Fruit fly (Drosophila melanogaster) whole organism, embryonic: ENCODE measurements around the gene nompC.

Source experiments
- CG10147 ChIP-seq: fragments of 200-800 bp; sonication (Bioruptor generic); optimal IDR thresholded peaks from 2 replicates; lab custom pipeline; 2019; ENCODE audit warnings: missing biosample characterization, mild to moderate bottlenecking, missing genetic modification characterization, moderate library complexity
- CG10209 ChIP-seq: fragments of 200-800 bp; sonication (Bioruptor generic); optimal IDR thresholded peaks from 3 replicates; lab custom pipeline; 2017; ENCODE audit warnings: missing biosample characterization, mild to moderate bottlenecking, missing genetic modification characterization, missing genetic modification reagents
- CG14667 ChIP-seq: fragments of 200-800 bp; sonication (Bioruptor generic); IDR thresholded peaks from 2 replicates; pipeline ENCODE4 v1.3.6; 2022; ENCODE audit warnings: missing biosample characterization, missing genetic modification characterization
- CG15073 ChIP-seq: fragments of 200-800 bp; sonication (Bioruptor generic); optimal IDR thresholded peaks from 2 replicates; lab custom pipeline; 2016; ENCODE audit warnings: missing biosample characterization, missing genetic modification characterization
- CG1529 ChIP-seq: fragments of 200-800 bp; sonication (Bioruptor generic); optimal IDR thresholded peaks from 3 replicates; lab custom pipeline; 2018; ENCODE audit warnings: missing biosample characterization, missing genetic modification characterization
- CG15479 ChIP-seq: fragments of 200-800 bp; sonication (Bioruptor generic); optimal IDR thresholded peaks from 3 replicates; lab custom pipeline; 2019; ENCODE audit warnings: missing biosample characterization, mild to moderate bottlenecking, missing genetic modification characterization, moderate library complexity
- CG15696 ChIP-seq: fragments of 200-800 bp; sonication (Bioruptor generic); optimal IDR thresholded peaks from 2 replicates; lab custom pipeline; 2019; ENCODE audit warnings: missing biosample characterization, mild to moderate bottlenecking, missing genetic modification characterization, moderate library complexity
- CG16863 ChIP-seq: fragments of 200-800 bp; sonication (Bioruptor generic); optimal IDR thresholded peaks from 3 replicates; lab custom pipeline; 2016; ENCODE audit warnings: missing biosample characterization, missing genetic modification characterization
- CG17802 ChIP-seq: fragments of 200-800 bp; sonication (Bioruptor generic); optimal IDR thresholded peaks from 2 replicates; lab custom pipeline; 2018; ENCODE audit warnings: missing biosample characterization, mild to moderate bottlenecking, missing genetic modification characterization, moderate library complexity
- CG2129 ChIP-seq: fragments of 200-800 bp; sonication (Bioruptor generic); IDR thresholded peaks from 2 replicates; pipeline ENCODE4 v1.3.6; 2022; ENCODE audit warnings: missing biosample characterization, missing genetic modification characterization; ENCODE audit not compliant: partially characterized antibody
- CG30403 ChIP-seq: fragments of 200-800 bp; sonication (Bioruptor generic); optimal IDR thresholded peaks from 3 replicates; lab custom pipeline; 2016; ENCODE audit warnings: missing biosample characterization, missing genetic modification characterization
- CG3065 ChIP-seq: fragments of 200-800 bp; sonication (Bioruptor generic); optimal IDR thresholded peaks from 2 replicates; lab custom pipeline; 2016; ENCODE audit warnings: missing biosample characterization, missing genetic modification characterization
- CG4730 ChIP-seq: fragments of 200-800 bp; sonication (Bioruptor generic); IDR thresholded peaks from 2 replicates; pipeline ENCODE4 v1.3.6; 2022; ENCODE audit warnings: missing biosample characterization, missing genetic modification characterization
- CG4820 ChIP-seq: fragments of 200-800 bp; sonication (Bioruptor generic); optimal IDR thresholded peaks from 3 replicates; lab custom pipeline; 2016; ENCODE audit warnings: missing biosample characterization, missing genetic modification characterization
- CG4854 ChIP-seq: fragments of 200-800 bp; sonication (Bioruptor generic); optimal IDR thresholded peaks from 2 replicates; lab custom pipeline; 2016; ENCODE audit warnings: missing biosample characterization, missing genetic modification characterization, inconsistent platforms
- CG5180 ChIP-seq: fragments of 200-800 bp; sonication (Bioruptor generic); optimal IDR thresholded peaks from 3 replicates; lab custom pipeline; 2017; ENCODE audit warnings: missing biosample characterization, missing genetic modification characterization, mild to moderate bottlenecking, moderate library complexity, missing genetic modification reagents
- CG5245 ChIP-seq: fragments of 200-800 bp; sonication (Bioruptor generic); optimal IDR thresholded peaks from 3 replicates; lab custom pipeline; 2016; ENCODE audit warnings: missing biosample characterization, missing genetic modification characterization
- CG6813 ChIP-seq: fragments of 200-800 bp; sonication (Bioruptor generic); optimal IDR thresholded peaks from 2 replicates; lab custom pipeline; 2017; ENCODE audit warnings: missing biosample characterization, missing genetic modification characterization, mild to moderate bottlenecking, moderate library complexity, missing genetic modification reagents
- CG7357 ChIP-seq: fragments of 200-800 bp; sonication (Bioruptor generic); IDR thresholded peaks from 3 replicates; pipeline ENCODE4 v1.3.6; 2022; ENCODE audit warnings: missing biosample characterization, missing genetic modification characterization
- CkIIα-i1 ChIP-seq: fragments of 200-800 bp; sonication (Bioruptor generic); IDR thresholded peaks from 2 replicates; pipeline ENCODE4 v1.3.6; 2022; ENCODE audit warnings: missing biosample characterization, missing genetic modification characterization
- CoRest ChIP-seq: fragments of 200-800 bp; sonication (Bioruptor generic); optimal IDR thresholded peaks from 3 replicates; lab custom pipeline; 2018; ENCODE audit warnings: missing biosample characterization, mild to moderate bottlenecking, missing genetic modification characterization, moderate library complexity
- D19B ChIP-seq: fragments of 200-800 bp; sonication (Bioruptor generic); optimal IDR thresholded peaks from 2 replicates; lab custom pipeline; 2017; ENCODE audit warnings: missing biosample characterization, mild to moderate bottlenecking, missing genetic modification characterization
- Fer3 ChIP-seq: fragments of 200-800 bp; sonication (Bioruptor generic); optimal IDR thresholded peaks from 2 replicates; lab custom pipeline; 2018; ENCODE audit warnings: missing biosample characterization, mild to moderate bottlenecking, missing genetic modification characterization, moderate library complexity
- Hmx ChIP-seq: fragments of 200-800 bp; sonication (Bioruptor generic); optimal IDR thresholded peaks from 2 replicates; lab custom pipeline; 2016; ENCODE audit warnings: missing biosample characterization, missing genetic modification characterization
- Mad ChIP-seq: fragments of 200-800 bp; sonication (Bioruptor generic); optimal IDR thresholded peaks from 2 replicates; lab custom pipeline; 2016; ENCODE audit warnings: missing biosample characterization, missing genetic modification characterization
- NC2β ChIP-seq: fragments of 200-800 bp; sonication (Bioruptor generic); optimal IDR thresholded peaks from 2 replicates; lab custom pipeline; 2016; ENCODE audit warnings: missing biosample characterization, missing genetic modification characterization
- NFAT ChIP-seq: fragments of 200-800 bp; sonication (Bioruptor generic); IDR thresholded peaks from 2 replicates; pipeline ENCODE4 v1.3.6; 2022; ENCODE audit warnings: missing biosample characterization, missing genetic modification characterization
- Nf-YB ChIP-seq: fragments of 200-800 bp; sonication (Bioruptor generic); optimal IDR thresholded peaks from 3 replicates; lab custom pipeline; 2019; ENCODE audit warnings: missing biosample characterization, mild to moderate bottlenecking, missing genetic modification characterization, moderate library complexity
- Rfx ChIP-seq: fragments of 200-800 bp; sonication (Bioruptor generic); IDR thresholded peaks from 2 replicates; pipeline ENCODE4 v1.3.6; 2022; ENCODE audit warnings: missing biosample characterization, missing genetic modification characterization
- Rx ChIP-seq: fragments of 200-800 bp; sonication (Bioruptor generic); IDR thresholded peaks from 2 replicates; pipeline ENCODE4 v1.3.6; 2022; ENCODE audit warnings: missing biosample characterization, missing genetic modification characterization
- Stat92E ChIP-seq, 3 experiments: fragments of >200 bp in 2 of 3; fragments of 200-800 bp in 1 of 3; sonication (Bioruptor generic) in 1 of 3; optimal IDR thresholded peaks; 2 replicates each; lab custom pipeline; 2017 to 2019; ENCODE audit warnings: missing biosample characterization in 3 of 3, missing genetic modification characterization in 3 of 3, mild to moderate bottlenecking in 1 of 3, moderate library complexity in 1 of 3
- amos ChIP-seq: fragments of 200-800 bp; sonication (Bioruptor generic); IDR thresholded peaks from 2 replicates; pipeline ENCODE4 v1.3.6; 2022; ENCODE audit warnings: missing biosample characterization, missing genetic modification characterization; ENCODE audit not compliant: partially characterized antibody
- ara ChIP-seq: fragments of 200-800 bp; sonication (Bioruptor generic); IDR thresholded peaks from 2 replicates; pipeline ENCODE4 v1.3.6; 2022; ENCODE audit warnings: missing biosample characterization, missing genetic modification characterization
- bigmax ChIP-seq: fragments of 200-800 bp; sonication (Bioruptor generic); optimal IDR thresholded peaks from 2 replicates; lab custom pipeline; 2018; ENCODE audit warnings: missing biosample characterization, mild to moderate bottlenecking, missing genetic modification characterization
- bowl ChIP-seq: fragments of 200-800 bp; sonication (Bioruptor generic); IDR thresholded peaks from 2 replicates; pipeline ENCODE4 v1.3.6; 2022; ENCODE audit warnings: missing biosample characterization, missing genetic modification characterization
- dm ChIP-seq: fragments of 200-800 bp; sonication (Bioruptor generic); optimal IDR thresholded peaks from 3 replicates; lab custom pipeline; 2016; ENCODE audit warnings: missing biosample characterization, missing genetic modification characterization
- en ChIP-seq: fragments of 200-800 bp; sonication (Bioruptor generic); optimal IDR thresholded peaks from 2 replicates; lab custom pipeline; 2016; ENCODE audit warnings: missing biosample characterization, missing genetic modification characterization
- fd64A ChIP-seq: fragments of 200-800 bp; sonication (Bioruptor generic); optimal IDR thresholded peaks from 3 replicates; lab custom pipeline; 2018; ENCODE audit warnings: missing biosample characterization, mild to moderate bottlenecking, missing genetic modification characterization
- gsb ChIP-seq: fragments of 200-800 bp; sonication (Bioruptor generic); IDR thresholded peaks from 2 replicates; pipeline ENCODE4 v1.3.6; 2022; ENCODE audit warnings: missing biosample characterization, missing genetic modification characterization
- gt ChIP-seq: fragments of 200-800 bp; sonication (Bioruptor generic); IDR thresholded peaks from 2 replicates; pipeline ENCODE4 v1.3.6; 2022; ENCODE audit warnings: missing biosample characterization, missing genetic modification characterization
- jumu ChIP-seq: fragments of 200-800 bp; sonication (Bioruptor generic); optimal IDR thresholded peaks from 3 replicates; lab custom pipeline; 2016; ENCODE audit warnings: missing biosample characterization, missing genetic modification characterization
- lbe ChIP-seq: fragments of 200-800 bp; sonication (Bioruptor generic); optimal IDR thresholded peaks from 2 replicates; lab custom pipeline; 2016; ENCODE audit warnings: missing biosample characterization, mild to moderate bottlenecking, missing genetic modification characterization
- lmd ChIP-seq: fragments of 200-800 bp; sonication (Bioruptor generic); IDR thresholded peaks from 2 replicates; pipeline ENCODE4 v1.3.6; 2022; ENCODE audit warnings: missing biosample characterization, missing genetic modification characterization
- lola ChIP-seq, 3 experiments: fragments of >200 bp in 2 of 3; fragments of 200-800 bp in 1 of 3; sonication (Bioruptor generic) in 1 of 3; optimal IDR thresholded peaks; 2 replicates each; lab custom pipeline; 2017 to 2019; ENCODE audit warnings: missing biosample characterization in 3 of 3, missing genetic modification characterization in 3 of 3, mild to moderate bottlenecking in 1 of 3, moderate library complexity in 1 of 3
- nerfin-2 ChIP-seq: fragments of 200-800 bp; sonication (Bioruptor generic); IDR thresholded peaks from 2 replicates; pipeline ENCODE4 v1.3.6; 2022; ENCODE audit warnings: missing biosample characterization, missing genetic modification characterization; ENCODE audit not compliant: partially characterized antibody
- onecut ChIP-seq: fragments of 200-800 bp; sonication (Bioruptor generic); IDR thresholded peaks from 2 replicates; pipeline ENCODE4 v1.3.6; 2022; ENCODE audit warnings: missing biosample characterization, missing genetic modification characterization
- peb ChIP-seq: fragments of 200-800 bp; sonication (Bioruptor generic); IDR thresholded peaks from 2 replicates; pipeline ENCODE4 v1.3.6; 2022; ENCODE audit warnings: missing biosample characterization, missing genetic modification characterization
- row ChIP-seq: fragments of 200-800 bp; sonication (Bioruptor generic); IDR thresholded peaks from 3 replicates; pipeline ENCODE4 v1.3.6; 2022; ENCODE audit warnings: missing biosample characterization, missing genetic modification characterization
- stwl ChIP-seq: fragments of 200-800 bp; sonication (Bioruptor generic); optimal IDR thresholded peaks from 3 replicates; lab custom pipeline; 2018; ENCODE audit warnings: missing biosample characterization, mild to moderate bottlenecking, missing genetic modification characterization, moderate library complexity
- unc-4 ChIP-seq: fragments of 200-800 bp; sonication (Bioruptor generic); IDR thresholded peaks from 2 replicates; pipeline ENCODE4 v1.3.6; 2022; ENCODE audit warnings: missing biosample characterization, missing genetic modification characterization; ENCODE audit not compliant: partially characterized antibody
- zf30C ChIP-seq: fragments of 200-800 bp; sonication (Bioruptor generic); optimal IDR thresholded peaks from 3 replicates; lab custom pipeline; 2018; ENCODE audit warnings: missing biosample characterization, mild to moderate bottlenecking, missing genetic modification characterization

The nompC gene

dm6 chr2L:5378829-5379228 is 32.8 kb downstream of the nompC start (continued):
- TF ChIP-seq CG10209: no peak
- no peak for TF ChIP-seq dm
- no peak for TF ChIP-seq Hmx
- TF ChIP-seq CG6813 (GFP tag; lab: Kevin White, UChicago): no peak
- no peak for TF ChIP-seq gsb (GFP tag; lab: Robert Waterston, UW)
- TF ChIP-seq CG15073 (GFP tag; lab: Kevin White, UChicago): no peak
- TF ChIP-seq Fer3 (tag; lab: Kevin White, UChicago): no peak
- no peak for TF ChIP-seq CoRest (tag; lab: Kevin White, UChicago)
- no peak for TF ChIP-seq CG16863 (GFP tag; lab: Kevin White, UChicago)
- peak; percentile 0 for TF ChIP-seq CG4820 (GFP tag; lab: Kevin White, UChicago)
- no peak for TF ChIP-seq stwl (tag; lab: Kevin White, UChicago)
- no peak for TF ChIP-seq onecut
- TF ChIP-seq NFAT (GFP tag; lab: Robert Waterston, UW): no peak
- TF ChIP-seq CG7357 (GFP tag; lab: Robert Waterston, UW): no peak
- no peak for TF ChIP-seq Nf-YB (GFP tag; lab: Kevin White, UChicago)
- no peak for TF ChIP-seq amos (GFP tag; lab: Robert Waterston, UW)
- TF ChIP-seq CG15479 (GFP tag; lab: Kevin White, UChicago): no peak
- no peak for TF ChIP-seq en (GFP tag; lab: Kevin White, UChicago)
- peak; percentile 14 for TF ChIP-seq CG30403 (GFP tag; lab: Kevin White, UChicago)
- 0 out of 2 replicates have a peak, but pooled peaks have one; percentile 14 for TF ChIP-seq peb (GFP tag; lab: Robert Waterston, UW)
- no peak for TF ChIP-seq jumu (GFP tag; lab: Kevin White, UChicago)
- no peak for TF ChIP-seq CG1529
- TF ChIP-seq CG3065 (GFP tag; lab: Kevin White, UChicago): no peak
- TF ChIP-seq bowl (GFP tag; lab: Robert Waterston, UW): no peak
- TF ChIP-seq bigmax: no peak
- no peak for TF ChIP-seq fd64A (GFP tag; lab: Kevin White, UChicago)
- no peak for TF ChIP-seq nerfin-2
- TF ChIP-seq lola (GFP tag; optimal IDR thresholded peaks at IDR 0.05; lab: Kevin White, UChicago): peak in 1 of 3 experiments; percentile 62
- TF ChIP-seq CG4730 (GFP tag; lab: Robert Waterston, UW): no peak
- TF ChIP-seq CG10147 (GFP tag; lab: Kevin White, UChicago): no peak
- no peak for TF ChIP-seq CG4854 (GFP tag; lab: Kevin White, UChicago)
- TF ChIP-seq Mad (GFP tag; lab: Kevin White, UChicago): no peak
- no peak for TF ChIP-seq Rx (GFP tag; lab: Robert Waterston, UW)
- no peak for TF ChIP-seq D19B (GFP tag; lab: Kevin White, UChicago)
- no peak for TF ChIP-seq CkIIα-i1
- no peak for TF ChIP-seq lmd (GFP tag; lab: Robert Waterston, UW)
- no peak for TF ChIP-seq gt (GFP tag; lab: Robert Waterston, UW)
- no peak for TF ChIP-seq CG15696
- TF ChIP-seq NC2β (GFP tag; lab: Kevin White, UChicago): no peak
- no peak for TF ChIP-seq CG17802 (tag; lab: Kevin White, UChicago)
- TF ChIP-seq CG2129 (GFP tag; lab: Robert Waterston, UW): no peak
- TF ChIP-seq unc-4 (GFP tag; lab: Robert Waterston, UW): no peak
- no peak for TF ChIP-seq CG14667
- no peak for TF ChIP-seq lbe (GFP tag; lab: Kevin White, UChicago)
- TF ChIP-seq row (GFP tag; lab: Robert Waterston, UW): peak; percentile 19; the same call in 1 of the 3 replicates
- TF ChIP-seq CG5245 (GFP tag; lab: Kevin White, UChicago): no peak
- no peak for TF ChIP-seq Rfx (GFP tag; lab: Robert Waterston, UW)
- TF ChIP-seq ara (GFP tag; lab: Robert Waterston, UW): peak; percentile 45; the same call in 1 of the 2 replicates
- no peak for TF ChIP-seq CG5180 (GFP tag; lab: Kevin White, UChicago)
- TF ChIP-seq Stat92E (GFP tag; optimal IDR thresholded peaks at IDR 0.05; lab: Kevin White, UChicago): no peak
- no peak for TF ChIP-seq zf30C (GFP tag; lab: Kevin White, UChicago)
